Worm (Caenorhabditis elegans): Measurements from ENCODE around the gene sru-28.

The sru-28 gene

DNA sequence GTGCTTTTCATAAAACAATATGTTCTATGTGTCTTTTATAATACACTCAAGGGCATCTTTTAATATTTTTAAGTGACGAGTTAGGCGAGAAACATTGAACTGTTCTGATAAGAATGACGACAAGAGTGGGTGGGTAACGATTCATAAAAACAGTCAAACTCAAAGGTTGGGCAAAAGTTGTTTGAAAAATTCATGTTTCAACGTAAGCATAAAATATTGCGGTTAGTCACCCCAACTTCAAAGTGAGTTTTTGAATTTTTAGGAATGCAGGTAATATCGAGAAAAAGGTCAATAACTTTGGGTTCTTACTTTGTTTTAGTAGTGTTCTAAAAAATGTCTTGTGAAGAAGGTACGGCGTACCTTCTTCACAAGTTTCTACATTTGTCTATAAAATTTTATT, 35.7 kb downstream of the sru-28 start, which contains the start of gene oac-31:
Gene oac-31, minus strand, starts transcription at position 101 of the 400 bp plus-strand sequence.
- TF ChIP-seq pqm-1 (tag; optimal IDR thresholded peaks at IDR 0.05) (peak; percentile 40), egl-27 (tag; optimal IDR thresholded peaks at IDR 0.05) (no peak)

DNA sequence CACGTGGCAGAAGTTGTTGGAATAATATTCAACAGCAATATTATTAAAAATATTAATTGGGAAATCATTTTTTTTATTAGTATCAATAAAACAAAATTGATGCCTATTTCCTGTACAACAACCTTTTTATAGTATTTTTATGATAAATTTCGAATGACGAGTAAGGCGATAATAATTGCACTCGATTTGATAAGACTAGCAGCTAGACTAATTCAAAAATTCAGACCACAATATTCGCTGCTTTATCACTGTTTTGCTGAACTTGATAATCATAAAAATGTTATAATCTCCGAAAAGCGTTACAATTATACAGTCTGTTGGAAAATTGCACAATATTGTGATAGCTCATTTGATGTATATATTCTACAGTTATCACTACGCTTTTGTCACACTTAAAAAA, 39.6 kb downstream of the sru-28 start, which contains the start of gene oac-32:
Gene oac-32, minus strand, starts transcription at position 90 of the 400 bp plus-strand sequence.
- TF ChIP-seq jun-1 (tag; optimal IDR thresholded peaks at IDR 0.05) (no peak), pqm-1 (tag; optimal IDR thresholded peaks at IDR 0.05) (peak; percentile 75), pha-4 (tag; optimal IDR thresholded peaks at IDR 0.05) (no peak), daf-12 (tag; optimal IDR thresholded peaks at IDR 0.05) (no peak), elt-2 (tag; optimal IDR thresholded peaks at IDR 0.05) (peak; percentile 62), egl-27 (tag; optimal IDR thresholded peaks at IDR 0.05) (no peak)

DNA sequence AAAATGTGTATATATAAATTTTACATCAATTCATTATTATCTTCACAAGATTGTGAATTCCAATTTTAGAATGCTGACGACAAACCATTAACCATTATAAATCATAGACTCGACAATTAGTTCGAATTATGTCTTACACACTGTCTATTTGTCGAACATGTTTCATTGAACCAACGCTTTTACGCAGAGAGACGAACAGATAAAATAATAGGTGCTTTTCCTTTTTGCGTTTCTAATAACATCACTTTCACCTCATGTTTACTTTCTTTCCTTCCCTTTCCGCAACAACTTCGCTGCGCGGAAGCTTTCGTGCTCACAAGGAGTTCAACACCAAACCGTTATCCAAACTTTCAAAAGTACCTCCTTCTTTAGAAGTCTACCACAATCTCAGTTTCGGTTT, 41.7 kb downstream of the sru-28 start, which contains the start of gene F52F10.2:
Gene F52F10.2, plus strand, starts transcription at position 301 of the 400 bp plus-strand sequence.
- no peak for TF ChIP-seq ZK546.5 (tag; optimal IDR thresholded peaks at IDR 0.05)
- no peak for TF ChIP-seq nfya-1 (tag; optimal IDR thresholded peaks at IDR 0.05; ENCODE audit: insufficient read depth)
- TF ChIP-seq mdl-1 (tag; optimal IDR thresholded peaks at IDR 0.05): no peak
- TF ChIP-seq nhr-25 (tag; optimal IDR thresholded peaks at IDR 0.05): no peak

DNA sequence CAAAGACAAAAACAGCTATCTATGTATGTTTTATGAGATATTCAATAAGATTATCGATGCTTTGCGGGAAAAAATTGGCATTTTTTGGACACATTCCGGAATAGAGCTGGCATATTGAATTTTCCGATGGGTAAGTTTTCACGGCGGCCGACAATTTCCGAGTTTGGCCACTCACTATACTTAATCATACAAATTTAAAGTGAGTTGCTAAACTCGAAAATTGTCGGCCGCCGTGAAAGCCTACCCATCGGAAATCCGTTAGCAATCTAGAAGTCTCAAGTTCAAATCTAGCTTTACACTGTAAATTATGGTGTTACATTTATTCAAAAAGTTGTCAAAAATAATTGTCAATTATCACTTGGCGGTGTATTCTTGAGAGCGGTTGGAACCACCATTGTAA, 44.6 kb downstream of the sru-28 start:
- no peak for TF ChIP-seq ZK546.5 (tag; optimal IDR thresholded peaks at IDR 0.05)
- no peak for TF ChIP-seq nhr-43 (tag; optimal IDR thresholded peaks at IDR 0.05; ENCODE audit: poor library complexity, severe bottlenecking)
- TF ChIP-seq R02D3.7 (tag; optimal IDR thresholded peaks at IDR 0.05): no peak
- TF ChIP-seq lin-15B (tag; optimal IDR thresholded peaks at IDR 0.05): no peak
- TF ChIP-seq egl-27 (tag; optimal IDR thresholded peaks at IDR 0.05): no peak
- TF ChIP-seq sea-2 (GFP tag; optimal IDR thresholded peaks at IDR 0.05): no peak
- TF ChIP-seq unc-62 (GFP tag; optimal IDR thresholded peaks at IDR 0.05): no peak
- TF ChIP-seq pha-4 (tag; optimal IDR thresholded peaks at IDR 0.05): no peak
- no peak for TF ChIP-seq elt-1 (tag; optimal IDR thresholded peaks at IDR 0.05)
- no peak for TF ChIP-seq egl-5 (tag; optimal IDR thresholded peaks at IDR 0.05)
- no peak for TF ChIP-seq nhr-23 (tag; optimal IDR thresholded peaks at IDR 0.05)
- no peak for TF ChIP-seq nhr-76 (tag; optimal IDR thresholded peaks at IDR 0.05)
- no peak for TF ChIP-seq nhr-25 (tag; optimal IDR thresholded peaks at IDR 0.05)
- no peak for TF ChIP-seq eor-1 (tag; optimal IDR thresholded peaks at IDR 0.05)
- TF ChIP-seq nfya-1 (tag; optimal IDR thresholded peaks at IDR 0.05; ENCODE audit: insufficient read depth): no peak
- no peak for TF ChIP-seq snpc-4 (tag; optimal IDR thresholded peaks at IDR 0.05)

DNA sequence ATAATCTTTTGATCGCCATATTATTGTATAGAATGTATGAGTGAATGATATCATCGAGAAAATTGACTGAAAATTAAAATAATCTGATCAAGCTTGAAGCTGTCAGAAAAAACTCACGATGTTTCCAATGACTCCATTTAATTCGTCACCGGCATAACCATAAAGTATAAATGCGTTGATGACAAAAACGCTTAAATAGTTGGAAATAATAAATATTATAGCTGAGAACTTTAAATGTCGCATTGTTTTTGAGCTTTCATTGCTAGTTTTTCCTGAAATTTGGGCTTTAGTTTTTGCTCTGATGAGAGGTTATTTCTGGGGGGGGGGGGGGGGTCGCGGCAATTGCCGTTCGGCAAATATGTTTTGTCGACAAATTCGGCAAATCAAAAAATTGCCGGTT, 45.0 kb downstream of the sru-28 start:
- TF ChIP-seq mdl-1 (tag; optimal IDR thresholded peaks at IDR 0.05) (no peak), hmg-11 (tag; optimal IDR thresholded peaks at IDR 0.05) (no peak), nhr-77 (tag; optimal IDR thresholded peaks at IDR 0.05) (no peak), tbx-2 (tag; optimal IDR thresholded peaks at IDR 0.05) (no peak), pqm-1 (tag; optimal IDR thresholded peaks at IDR 0.05) (no peak), pha-4 (tag; optimal IDR thresholded peaks at IDR 0.05) (no peak), ama-1 (optimal IDR thresholded peaks at IDR 0.05) (no peak), R02D3.7 (tag; optimal IDR thresholded peaks at IDR 0.05) (no peak), nhr-43 (tag; optimal IDR thresholded peaks at IDR 0.05; ENCODE audit: poor library complexity, severe bottlenecking) (no peak), lin-15B (tag; optimal IDR thresholded peaks at IDR 0.05) (no peak)

DNA sequence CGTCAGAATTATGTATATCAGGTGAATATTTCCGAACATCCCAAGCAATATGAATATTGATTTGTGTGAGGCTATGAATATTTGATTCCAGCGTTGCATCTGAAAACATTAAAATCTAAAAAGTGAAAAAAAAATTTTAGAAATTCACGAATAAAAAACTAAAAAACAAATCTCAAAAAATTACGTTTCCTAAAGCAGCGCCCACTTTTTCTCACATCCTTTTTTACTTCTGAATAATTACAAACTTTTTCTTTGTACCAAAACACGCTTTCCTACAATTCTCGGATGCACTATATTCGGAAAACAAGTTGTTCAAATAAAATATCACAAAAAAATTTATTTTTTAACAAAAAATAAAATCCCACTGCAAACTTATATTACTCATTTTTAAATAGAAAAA, 46.9 kb downstream of the sru-28 start, which contains the start of gene srsx-8:
Gene srsx-8, minus strand, starts transcription at position 101 of the 400 bp plus-strand sequence.
- no peak for TF ChIP-seq nhr-43 (tag; optimal IDR thresholded peaks at IDR 0.05; ENCODE audit: poor library complexity, severe bottlenecking)
- TF ChIP-seq ceh-16 (tag; optimal IDR thresholded peaks at IDR 0.05): no peak
- no peak for TF ChIP-seq pqm-1 (tag; optimal IDR thresholded peaks at IDR 0.05)
- no peak for TF ChIP-seq nhr-28 (tag; optimal IDR thresholded peaks at IDR 0.05)
- TF ChIP-seq elt-3 (tag; optimal IDR thresholded peaks at IDR 0.05): no peak
- no peak for TF ChIP-seq nhr-76 (tag; optimal IDR thresholded peaks at IDR 0.05)
- TF ChIP-seq lin-39 (tag; optimal IDR thresholded peaks at IDR 0.05): no peak
- TF ChIP-seq ceh-82 (tag; optimal IDR thresholded peaks at IDR 0.05): no peak
- TF ChIP-seq lin-15B (tag; optimal IDR thresholded peaks at IDR 0.05): no peak
- TF ChIP-seq fkh-2 (tag; optimal IDR thresholded peaks at IDR 0.05): no peak
- no peak for TF ChIP-seq hmg-11 (tag; optimal IDR thresholded peaks at IDR 0.05)
- TF ChIP-seq ZK546.5 (tag; optimal IDR thresholded peaks at IDR 0.05): no peak
- TF ChIP-seq fos-1 (tag; optimal IDR thresholded peaks at IDR 0.05): no peak
- TF ChIP-seq tbx-2 (tag; optimal IDR thresholded peaks at IDR 0.05): no peak
